Worm (Caenorhabditis elegans) whole organism, L1 larva: Measurements from ENCODE around the gene coa-3.

Source experiments
- blmp-1 ChIP-seq: fragments of 150-350 bp; optimal IDR thresholded peaks from 2 replicates; lab custom pipeline; 2014; ENCODE audit warnings: missing biosample characterization, missing genetic modification characterization
- ceh-82 ChIP-seq, 3 experiments: fragments of 150-350 bp in 1 of 3; sonication (generic microtip) in 2 of 3; optimal IDR thresholded peaks; 2 replicates each; lab custom pipeline; 2014 to 2017; ENCODE audit warnings: missing biosample characterization in 3 of 3, missing genetic modification characterization in 3 of 3
- hlh-17 ChIP-seq: fragments of 200-800 bp; sonication (Bioruptor generic); optimal IDR thresholded peaks from 2 replicates; lab custom pipeline; 2018; ENCODE audit warnings: missing genetic modification characterization, mild to moderate bottlenecking, missing compliant biosample characterization, moderate library complexity, borderline replicate concordance
- lir-3 ChIP-seq: sonication (generic microtip); optimal IDR thresholded peaks from 2 replicates; lab custom pipeline; 2016; ENCODE audit warnings: mild to moderate bottlenecking, missing genetic modification characterization, moderate library complexity, missing compliant biosample characterization; ENCODE audit not compliant: poor library complexity
- nhr-237 ChIP-seq: fragments of 150-350 bp; optimal IDR thresholded peaks from 2 replicates; lab custom pipeline; 2014; ENCODE audit warnings: missing biosample characterization, missing genetic modification characterization
- skn-1 ChIP-seq: fragments of 150-350 bp; optimal IDR thresholded peaks from 2 replicates; lab custom pipeline; 2014; ENCODE audit warnings: missing biosample characterization, missing genetic modification characterization
- unc-130 ChIP-seq: fragments of 150-350 bp; optimal IDR thresholded peaks from 2 replicates; lab custom pipeline; 2017; ENCODE audit warnings: missing biosample characterization, missing genetic modification characterization, inconsistent platforms
- zag-1 ChIP-seq: fragments of 150-350 bp; optimal IDR thresholded peaks from 2 replicates; lab custom pipeline; 2014; ENCODE audit warnings: missing biosample characterization, missing genetic modification characterization

DNA sequence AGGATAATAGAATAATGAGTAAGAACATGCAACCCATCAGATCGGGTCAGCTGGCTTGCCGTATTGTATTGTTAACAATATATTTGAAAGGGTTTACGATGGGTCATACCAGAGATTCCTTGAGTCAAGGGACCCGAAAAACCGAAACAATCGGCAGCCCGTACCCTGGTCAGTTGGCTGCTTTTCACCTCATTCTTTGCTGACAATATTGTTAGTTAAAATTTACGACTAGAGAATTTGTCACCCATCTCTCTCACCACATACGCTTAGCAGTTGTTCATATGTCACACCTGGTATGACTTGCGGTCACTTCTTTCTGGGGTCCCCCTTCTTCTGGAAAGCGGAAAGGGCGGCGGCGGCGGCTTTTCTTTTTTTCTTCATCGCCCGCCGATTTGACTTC, 21.3 kb downstream of the coa-3 start:
- TF ChIP-seq zag-1 (no peak), hlh-17 (GFP tag; lab: Kevin White, UChicago) (no peak), ceh-82 (tag; optimal IDR thresholded peaks at IDR 0.05; lab: Kevin White, UChicago) (no peak), lir-3 (no peak), unc-130 (tag; lab: Kevin White, UChicago) (no peak), nhr-237 (tag; lab: Kevin White, UChicago) (no peak), blmp-1 (tag; lab: Kevin White, UChicago) (no peak), skn-1 (tag; lab: Kevin White, UChicago) (no peak)
